Fruit fly (Drosophila melanogaster) whole organism, adult: ENCODE measurements around the gene CG7320.

ENCODE experiments used
- CG14711 ChIP-seq: fragments of 200-800 bp; sonication (Bioruptor generic); optimal IDR thresholded peaks from 2 replicates; lab custom pipeline; 2018; ENCODE audit warnings: missing biosample characterization, mild to moderate bottlenecking, missing genetic modification characterization, moderate library complexity
- CG1620 ChIP-seq: fragments of 200-800 bp; sonication (Bioruptor generic); optimal IDR thresholded peaks from 2 replicates; lab custom pipeline; 2016; ENCODE audit warnings: missing biosample characterization, missing genetic modification characterization
- CG33017 ChIP-seq: fragments of 200-800 bp; sonication (Bioruptor generic); optimal IDR thresholded peaks from 2 replicates; lab custom pipeline; 2018; ENCODE audit warnings: missing biosample characterization, mild to moderate bottlenecking, missing genetic modification characterization, moderate library complexity
- CG5204 ChIP-seq: fragments of 200-800 bp; sonication (Bioruptor generic); optimal IDR thresholded peaks from 2 replicates; lab custom pipeline; 2016; ENCODE audit warnings: missing biosample characterization, missing genetic modification characterization
- CG7045 ChIP-seq: fragments of 200-800 bp; sonication (Bioruptor generic); optimal IDR thresholded peaks from 2 replicates; lab custom pipeline; 2017; ENCODE audit warnings: missing biosample characterization, mild to moderate bottlenecking, missing genetic modification characterization
- Crg-1 ChIP-seq: fragments of 200-800 bp; sonication (Bioruptor generic); optimal IDR thresholded peaks from 2 replicates; lab custom pipeline; 2016; ENCODE audit warnings: missing biosample characterization, missing genetic modification characterization
- Hr96 ChIP-seq: fragments of 200-800 bp; sonication (Bioruptor generic); optimal IDR thresholded peaks from 2 replicates; lab custom pipeline; 2016; ENCODE audit warnings: missing biosample characterization, missing genetic modification characterization
- Mnt ChIP-seq: fragments of 200-800 bp; sonication (Bioruptor generic); optimal IDR thresholded peaks from 2 replicates; lab custom pipeline; 2016; ENCODE audit warnings: missing biosample characterization, mild to moderate bottlenecking, missing genetic modification characterization
- bab1 ChIP-seq: fragments of 200-800 bp; sonication (Bioruptor generic); optimal IDR thresholded peaks from 3 replicates; lab custom pipeline; 2019; ENCODE audit warnings: missing biosample characterization, mild to moderate bottlenecking, missing genetic modification characterization, moderate library complexity
- cic ChIP-seq: fragments of 200-800 bp; sonication (Bioruptor generic); optimal IDR thresholded peaks from 2 replicates; lab custom pipeline; 2017; ENCODE audit warnings: missing biosample characterization, mild to moderate bottlenecking, missing genetic modification characterization, moderate library complexity
- kay ChIP-seq: fragments of 200-800 bp; sonication (Bioruptor generic); peaks from one replicate; lab custom pipeline; 2016; ENCODE audit warnings: missing biosample characterization, missing genetic modification characterization, borderline replicate concordance
- pad ChIP-seq: fragments of 200-800 bp; sonication (Bioruptor generic); optimal IDR thresholded peaks from 3 replicates; lab custom pipeline; 2017; ENCODE audit warnings: missing biosample characterization, missing genetic modification characterization, mild to moderate bottlenecking, moderate library complexity, missing genetic modification reagents
- tj ChIP-seq: fragments of 200-800 bp; sonication (Bioruptor generic); optimal IDR thresholded peaks from 3 replicates; lab custom pipeline; 2017; ENCODE audit warnings: missing biosample characterization, mild to moderate bottlenecking, missing genetic modification characterization, moderate library complexity

DNA sequence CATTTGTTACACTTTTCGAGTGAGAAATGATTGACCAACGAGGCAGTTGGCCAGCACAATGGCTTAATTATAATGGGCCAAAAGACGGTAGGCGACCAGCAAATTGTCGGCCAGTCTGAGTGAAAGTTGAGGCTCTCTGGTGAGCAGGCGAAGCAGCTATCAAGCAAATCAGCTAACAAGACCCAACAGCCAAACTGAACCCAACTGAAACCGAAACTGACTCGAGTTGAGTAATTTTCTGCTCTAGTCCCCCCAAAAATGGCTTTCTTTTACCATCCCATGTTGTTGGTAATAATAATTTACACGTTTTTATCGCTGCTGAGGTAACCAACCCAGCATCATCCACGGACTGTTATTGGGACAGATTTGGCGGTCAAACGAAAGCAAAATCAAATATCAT is 38.2 kb upstream of the CG7320 start:
- TF ChIP-seq Hr96 (GFP tag; lab: Kevin White, UChicago) (no peak), bab1 (GFP tag; lab: Kevin White, UChicago) (no peak), tj (GFP tag; lab: Kevin White, UChicago) (no peak), CG5204 (GFP tag; lab: Kevin White, UChicago) (no peak), kay (GFP tag; lab: Kevin White, UChicago) (no peak), cic (GFP tag; lab: Kevin White, UChicago) (no peak), CG7045 (GFP tag; lab: Kevin White, UChicago) (no peak), CG14711 (tag; lab: Kevin White, UChicago) (no peak), CG33017 (tag; lab: Kevin White, UChicago) (no peak), CG1620 (no peak), Crg-1 (GFP tag; lab: Kevin White, UChicago) (no peak), Mnt (GFP tag; lab: Kevin White, UChicago) (no peak), pad (GFP tag; lab: Kevin White, UChicago) (no peak)
